Fruit fly (Drosophila melanogaster) Kc167 (cell line): Measurements from ENCODE around the gene cbt.

Source experiments
- Myc ChIP-seq: fragments of >200 bp; optimal IDR thresholded peaks from 2 replicates; lab custom pipeline; 2017; ENCODE audit warnings: missing external identifiers
- Sin3A ChIP-seq: fragments of >200 bp; optimal IDR thresholded peaks from 2 replicates; lab custom pipeline; 2018; ENCODE audit warnings: missing external identifiers
- h ChIP-seq: fragments of >200 bp; optimal IDR thresholded peaks from 3 replicates; lab custom pipeline; 2018; ENCODE audit warnings: missing external identifiers
- insv ChIP-seq: fragments of >200 bp; optimal IDR thresholded peaks from 3 replicates; lab custom pipeline; 2018; ENCODE audit warnings: missing external identifiers
- psq ChIP-seq: fragments of >200 bp; optimal IDR thresholded peaks from 2 replicates; lab custom pipeline; 2017; ENCODE audit warnings: missing external identifiers
- ttk ChIP-seq: sonication (Bioruptor generic); optimal IDR thresholded peaks from 2 replicates; lab custom pipeline; 2017; ENCODE audit warnings: missing external identifiers

cbt gene

dm6 chr2L:427338-428234 is 51.9 kb downstream of the cbt start:
- TF ChIP-seq insv (no peak), Myc (lab: Kevin White, UChicago) (no peak), h (no peak), ttk (no peak), Sin3A (lab: Kevin White, UChicago) (no peak), psq (lab: Kevin White, UChicago) (no peak)

dm6 chr2L:426449-426848 is 53.0 kb downstream of the cbt start:
- TF ChIP-seq Myc (lab: Kevin White, UChicago) (no peak), ttk (no peak), insv (no peak), h (no peak), psq (lab: Kevin White, UChicago) (no peak), Sin3A (lab: Kevin White, UChicago) (no peak)
